Worm (Caenorhabditis elegans) whole organism, young adult: Measurements from ENCODE around the gene arrd-23.

Experiments
- B0261.1 ChIP-seq: sonication (generic microtip); optimal IDR thresholded peaks from 2 replicates; lab custom pipeline; 2016; ENCODE audit warnings: mild to moderate bottlenecking, missing genetic modification characterization, moderate library complexity, missing compliant biosample characterization
- C17E4.6 ChIP-seq: fragments of 200-800 bp; sonication (Bioruptor generic); IDR thresholded peaks from 2 replicates; pipeline ENCODE4 v1.3.6; 2022; ENCODE audit warnings: missing genetic modification reagents, missing genetic modification characterization, missing compliant biosample characterization
- D2030.7 ChIP-seq: fragments of 200-800 bp; sonication (Bioruptor generic); IDR thresholded peaks from 2 replicates; pipeline ENCODE4 v1.3.6; 2022; ENCODE audit warnings: missing genetic modification reagents, missing genetic modification characterization, missing compliant biosample characterization
- F10E7.11 ChIP-seq: sonication (generic microtip); optimal IDR thresholded peaks from 2 replicates; lab custom pipeline; 2017; ENCODE audit warnings: mild to moderate bottlenecking, missing genetic modification characterization, moderate library complexity, missing compliant biosample characterization
- F49E8.2 ChIP-seq: sonication (generic microtip); optimal IDR thresholded peaks from 3 replicates; lab custom pipeline; 2017; ENCODE audit warnings: missing genetic modification characterization, mild to moderate bottlenecking, missing compliant biosample characterization, antibody characterized with exemption, moderate library complexity; ENCODE audit not compliant: insufficient read depth
- F55B11.4 ChIP-seq: sonication (generic microtip); optimal IDR thresholded peaks from 2 replicates; lab custom pipeline; 2016; ENCODE audit warnings: missing compliant biosample characterization, missing genetic modification characterization, borderline replicate concordance; ENCODE audit not compliant: insufficient read depth
- T26A5.8 ChIP-seq: sonication (generic microtip); optimal IDR thresholded peaks from 2 replicates; lab custom pipeline; 2016; ENCODE audit warnings: missing genetic modification characterization, missing compliant biosample characterization
- Y53F4B.3 ChIP-seq: fragments of 200-800 bp; sonication (Bioruptor generic); IDR thresholded peaks from 2 replicates; pipeline ENCODE4 v1.3.6; 2022; ENCODE audit warnings: missing genetic modification reagents, missing genetic modification characterization, missing compliant biosample characterization
- Y79H2A.3 ChIP-seq: fragments of 200-800 bp; sonication (Bioruptor generic); conservative IDR thresholded peaks from 2 replicates; pipeline ENCODE4 v1.3.6; 2022; ENCODE audit warnings: missing genetic modification reagents, missing genetic modification characterization, missing compliant biosample characterization
- attf-3 ChIP-seq: fragments of 200-800 bp; sonication (Bioruptor generic); conservative IDR thresholded peaks from 2 replicates; pipeline ENCODE4 v1.3.6; 2022; ENCODE audit warnings: missing genetic modification reagents, missing genetic modification characterization, missing compliant biosample characterization
- chd-7 ChIP-seq: sonication (generic microtip); optimal IDR thresholded peaks from 2 replicates; lab custom pipeline; 2016; ENCODE audit warnings: mild to moderate bottlenecking, missing genetic modification characterization, moderate library complexity, missing compliant biosample characterization
- dox-1 ChIP-seq: fragments of 200-800 bp; sonication (Bioruptor generic); IDR thresholded peaks from 2 replicates; pipeline ENCODE4 v1.3.6; 2022; ENCODE audit warnings: missing genetic modification reagents, missing genetic modification characterization, missing compliant biosample characterization
- him-1 ChIP-seq: sonication (generic microtip); optimal IDR thresholded peaks from 2 replicates; lab custom pipeline; 2016; ENCODE audit warnings: missing genotype, missing genetic modification reagents, missing genetic modification characterization, missing compliant biosample characterization
- hlh-26 ChIP-seq: fragments of 200-800 bp; sonication (Bioruptor generic); conservative IDR thresholded peaks from 2 replicates; pipeline ENCODE4 v1.3.6; 2022; ENCODE audit warnings: missing genetic modification reagents, missing genetic modification characterization, missing compliant biosample characterization
- hmg-1.2 ChIP-seq: fragments of 200-800 bp; sonication (Bioruptor generic); IDR thresholded peaks from 2 replicates; pipeline ENCODE4 v1.3.6; 2022; ENCODE audit warnings: missing genetic modification reagents, missing genetic modification characterization, missing compliant biosample characterization
- lag-1 ChIP-seq: fragments of 200-800 bp; sonication (Bioruptor generic); IDR thresholded peaks from 2 replicates; pipeline ENCODE4 v1.3.6; 2022; ENCODE audit warnings: missing genetic modification reagents, missing genetic modification characterization, missing compliant biosample characterization
- let-607 ChIP-seq, 2 experiments: fragments of 200-800 bp in 1 of 2; sonication (Bioruptor generic) in 1 of 2; sonication (generic microtip) in 1 of 2; optimal IDR thresholded peaks; 2 replicates each; lab custom pipeline; 2016 to 2018; ENCODE audit warnings: mild to moderate bottlenecking in 2 of 2, missing compliant biosample characterization in 2 of 2, missing genetic modification characterization in 2 of 2, moderate library complexity in 2 of 2, missing genotype in 1 of 2
- lin-26 ChIP-seq: fragments of 200-800 bp; sonication (Bioruptor generic); IDR thresholded peaks from 2 replicates; pipeline ENCODE4 v1.3.6; 2022; ENCODE audit warnings: missing genetic modification reagents, missing genetic modification characterization, missing compliant biosample characterization
- lin-35 ChIP-seq, 3 experiments: fragments of 150-350 bp in 2 of 3; sonication (generic microtip) in 1 of 3; optimal IDR thresholded peaks; 2 replicates each; lab custom pipeline; 2014 to 2018; ENCODE audit warnings: missing biosample characterization in 3 of 3, missing genetic modification characterization in 3 of 3, missing genetic modification reagents in 3 of 3
- lir-1 ChIP-seq: fragments of 200-800 bp; sonication (Bioruptor generic); conservative IDR thresholded peaks from 2 replicates; pipeline ENCODE4 v1.3.6; 2022; ENCODE audit warnings: missing genetic modification reagents, missing genetic modification characterization, missing compliant biosample characterization
- madf-3 ChIP-seq: fragments of 200-800 bp; sonication (Bioruptor generic); IDR thresholded peaks from 2 replicates; pipeline ENCODE4 v1.3.6; 2022; ENCODE audit warnings: missing genetic modification reagents, missing genetic modification characterization, missing compliant biosample characterization
- madf-6 ChIP-seq: fragments of 200-800 bp; sonication (Bioruptor generic); IDR thresholded peaks from 2 replicates; pipeline ENCODE4 v1.3.6; 2022; ENCODE audit warnings: missing genetic modification reagents, missing genetic modification characterization, missing compliant biosample characterization
- mes-4 ChIP-seq: sonication (generic microtip); optimal IDR thresholded peaks from 2 replicates; lab custom pipeline; 2016; ENCODE audit warnings: missing genotype, missing genetic modification characterization, missing compliant biosample characterization
- mxl-1 ChIP-seq: sonication (generic microtip); optimal IDR thresholded peaks from 2 replicates; lab custom pipeline; 2016; ENCODE audit warnings: missing genetic modification characterization, missing compliant biosample characterization
- nhr-120 ChIP-seq: fragments of 200-800 bp; sonication (Bioruptor generic); IDR thresholded peaks from 2 replicates; pipeline ENCODE4 v1.3.6; 2022; ENCODE audit warnings: missing genetic modification characterization, missing compliant biosample characterization
- nhr-80 ChIP-seq: sonication (generic microtip); optimal IDR thresholded peaks from 2 replicates; lab custom pipeline; 2016; ENCODE audit warnings: missing genetic modification characterization, missing compliant biosample characterization
- pha-4 ChIP-seq: fragments of 150-350 bp; sonication (generic microtip); optimal IDR thresholded peaks from 2 replicates; lab custom pipeline; 2014; ENCODE audit warnings: missing biosample characterization, missing genetic modification reagents, missing genetic modification characterization
- snpc-1.1 ChIP-seq: sonication (generic microtip); optimal IDR thresholded peaks from 2 replicates; lab custom pipeline; 2017; ENCODE audit warnings: missing genetic modification characterization, mild to moderate bottlenecking, missing compliant biosample characterization, antibody characterized with exemption, moderate library complexity, missing genotype, missing genetic modification reagents; ENCODE audit not compliant: insufficient read depth
- tbp1 ChIP-seq: fragments of 200-800 bp; sonication (Bioruptor generic); optimal IDR thresholded peaks from 2 replicates; lab custom pipeline; 2018; ENCODE audit warnings: mild to moderate bottlenecking, missing genetic modification characterization, missing compliant biosample characterization
- ztf-18 ChIP-seq: sonication (generic microtip); optimal IDR thresholded peaks from 2 replicates; lab custom pipeline; 2016; ENCODE audit warnings: missing genotype, mild to moderate bottlenecking, missing genetic modification characterization, missing compliant biosample characterization

The arrd-23 gene

DNA sequence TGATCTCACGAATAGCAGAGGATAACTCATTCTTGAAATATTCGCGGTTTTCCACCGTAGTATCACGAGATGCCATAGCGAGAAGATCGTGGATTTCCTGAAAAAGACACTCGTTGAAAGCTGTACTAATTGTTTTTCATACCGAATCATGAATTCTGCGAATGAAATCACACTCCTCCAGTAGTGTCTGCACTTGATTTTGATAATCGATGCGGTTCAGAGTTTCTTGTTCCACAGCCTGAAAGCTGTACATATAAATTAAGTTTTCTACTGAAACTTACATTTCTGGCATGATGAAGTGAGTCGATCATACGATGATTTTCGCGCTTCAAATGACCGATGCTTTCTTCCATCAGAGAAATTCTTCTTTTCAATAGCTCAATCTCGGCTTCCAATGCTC is 28.7 kb downstream of the arrd-23 start:
- no peak for TF ChIP-seq lag-1
- TF ChIP-seq lin-26 (GFP tag; lab: Robert Waterston, UW), result no peak
- TF ChIP-seq Y79H2A.3 (GFP tag; lab: Robert Waterston, UW), result no peak
- TF ChIP-seq ztf-18, result no peak
- TF ChIP-seq let-607 (tag; optimal IDR thresholded peaks at IDR 0.05; lab: Kevin White, UChicago), result no peak
- no peak for TF ChIP-seq pha-4 (tag; lab: Kevin White, UChicago)
- no peak for TF ChIP-seq madf-3
- TF ChIP-seq mes-4, result no peak
- no peak for TF ChIP-seq D2030.7 (GFP tag; lab: Robert Waterston, UW)

DNA sequence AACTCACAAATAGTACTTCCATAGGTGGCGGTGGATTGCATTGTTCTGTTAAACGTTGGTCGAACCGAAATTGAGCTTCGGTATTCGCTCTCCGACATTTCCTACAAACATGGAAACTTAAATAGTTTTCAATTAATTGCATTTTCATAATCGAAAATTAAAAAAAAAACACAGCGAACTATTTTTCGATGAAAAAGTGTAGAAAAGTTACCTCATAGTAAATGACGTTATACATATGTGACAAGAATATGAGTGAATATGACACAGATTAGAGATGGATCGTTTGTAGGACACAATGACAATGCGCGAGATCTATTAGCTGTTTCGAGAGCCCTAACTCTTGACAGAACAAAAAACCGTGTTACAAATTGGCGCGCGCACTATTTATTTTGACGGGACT is 30.1 kb downstream of the arrd-23 start, which contains the start of gene ifa-4:
Gene ifa-4 (minus strand): TSS at position 101 of the 400 bp plus-strand sequence.
- TF ChIP-seq mxl-1 (tag; lab: Kevin White, UChicago) (no peak), dox-1 (no peak), mes-4 (no peak), F49E8.2 (tag; lab: Kevin White, UChicago) (no peak), hlh-26 (GFP tag; lab: Robert Waterston, UW) (no peak), nhr-120 (no peak)

DNA sequence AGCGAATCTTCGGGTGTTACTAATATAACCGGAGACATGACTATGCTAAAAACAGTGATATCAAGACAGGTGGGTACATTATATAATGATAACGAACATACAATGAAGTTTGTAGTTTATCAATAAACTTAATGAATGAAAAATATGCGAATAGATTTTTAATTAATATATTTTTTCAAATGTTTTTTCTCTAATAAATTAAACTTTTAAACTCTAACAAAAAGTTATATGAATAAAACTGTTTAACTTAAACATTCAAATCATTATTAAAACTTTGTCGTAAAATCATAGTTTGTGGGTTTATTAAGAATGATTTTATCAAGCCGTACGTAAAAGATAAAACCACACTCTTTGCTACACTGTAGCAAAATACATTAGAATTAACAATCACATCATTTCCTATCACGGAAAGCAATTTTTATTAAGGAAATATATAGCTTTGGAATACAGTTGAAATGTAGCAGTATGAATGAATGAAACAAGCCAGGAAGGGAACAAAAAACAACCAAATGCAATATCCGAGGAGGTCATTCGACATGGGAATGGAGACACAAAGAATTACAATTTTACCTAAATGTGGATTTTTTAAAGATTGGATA is 35.3 kb downstream of the arrd-23 start, which contains the start of gene K05B2.4:
Gene K05B2.4 (minus strand): TSS at position 51 of the 599 bp plus-strand sequence.
- TF ChIP-seq chd-7 (tag; lab: Kevin White, UChicago) (no peak), attf-3 (no peak), Y53F4B.3 (GFP tag; lab: Robert Waterston, UW) (no peak), T26A5.8 (tag; lab: Kevin White, UChicago) (no peak), Y79H2A.3 (GFP tag; lab: Robert Waterston, UW) (no peak), F10E7.11 (tag; lab: Kevin White, UChicago) (no peak), lin-35 (GFP tag; optimal IDR thresholded peaks at IDR 0.05; lab: Kevin White, UChicago) (no peak), tbp1 (GFP tag; lab: Kevin White, UChicago) (no peak), F55B11.4 (tag; lab: Kevin White, UChicago) (no peak), hmg-1.2 (no peak), C17E4.6 (GFP tag; lab: Robert Waterston, UW) (no peak)

DNA sequence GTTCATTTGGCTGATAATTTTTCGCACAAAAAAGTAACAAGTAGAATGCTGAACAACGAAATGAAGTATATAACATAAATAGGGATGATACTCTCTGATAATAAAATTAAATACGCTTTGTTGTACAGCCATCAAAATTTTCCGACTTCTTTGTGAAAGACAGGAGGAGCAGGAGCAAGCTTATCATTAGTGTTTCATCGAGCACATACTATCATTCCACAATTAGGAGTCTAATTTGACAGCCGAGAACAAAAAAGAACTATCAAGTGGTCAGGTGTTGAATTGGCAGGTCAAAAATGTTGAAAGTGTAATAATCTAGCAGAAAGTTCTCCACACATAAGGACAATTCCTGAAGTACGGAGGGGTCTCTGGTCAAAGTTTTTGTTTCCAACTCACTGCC is 42.4 kb downstream of the arrd-23 start:
- TF ChIP-seq Y53F4B.3 (GFP tag; lab: Robert Waterston, UW) (no peak), nhr-80 (tag; lab: Kevin White, UChicago) (peak; percentile 88), D2030.7 (GFP tag; lab: Robert Waterston, UW) (no peak), let-607 (tag; optimal IDR thresholded peaks at IDR 0.05; lab: Kevin White, UChicago) (peak in 1 of 2 experiments; percentile 4), ztf-18 (no peak), snpc-1.1 (tag; lab: Kevin White, UChicago) (no peak)

DNA sequence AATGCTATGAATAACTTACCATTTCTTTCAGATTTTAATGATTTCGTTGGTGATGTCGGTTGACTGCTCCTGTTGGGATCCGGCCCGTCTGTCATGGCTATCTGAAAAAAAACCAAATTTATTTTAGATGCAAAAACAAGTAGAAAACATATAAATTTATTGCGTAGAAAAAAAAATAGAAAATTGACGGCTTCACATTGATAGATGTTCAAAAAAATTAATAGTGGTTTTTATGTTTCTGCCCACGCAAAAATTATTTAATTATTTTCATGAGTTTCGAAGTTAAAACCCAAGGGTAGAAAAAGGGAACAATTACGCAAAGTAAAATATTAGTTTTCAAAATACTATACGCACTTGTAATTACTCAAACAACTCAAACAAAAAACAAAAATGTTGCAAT is 43.9 kb downstream of the arrd-23 start, which contains the start of gene mct-4:
Gene mct-4 (minus strand): TSS at position 101 of the 400 bp plus-strand sequence.
- TF ChIP-seq lir-1 (GFP tag; lab: Robert Waterston, UW), result no peak

- TF ChIP-seq madf-3, result no peak
- no peak for TF ChIP-seq B0261.1 (tag; lab: Kevin White, UChicago)
- no peak for TF ChIP-seq madf-6
- TF ChIP-seq tbp1 (GFP tag; lab: Kevin White, UChicago), result no peak
- TF ChIP-seq him-1 (tag; lab: Kevin White, UChicago), result no peak
- TF ChIP-seq, all 124 proteins: peak for 0
These were observed 46.3 kb downstream of the arrd-23 start for ce11 chrX:4932023-4932422.
